Fruit fly (Drosophila melanogaster) whole organism, embryonic: ENCODE results near the gene Mkk4.

ENCODE experiments used
- Adf1 ChIP-seq: fragments of 200-800 bp; sonication (Bioruptor generic); IDR thresholded peaks from 2 replicates; pipeline ENCODE4 v1.3.6; 2022; ENCODE audit warnings: missing biosample characterization, missing genetic modification characterization
- Bdp1 ChIP-seq: fragments of 200-800 bp; sonication (Bioruptor generic); optimal IDR thresholded peaks from 3 replicates; lab custom pipeline; 2016; ENCODE audit warnings: missing biosample characterization, missing genetic modification characterization
- Bgb ChIP-seq: fragments of 200-800 bp; sonication (Bioruptor generic); IDR thresholded peaks from 2 replicates; pipeline ENCODE4 v1.3.6; 2022; ENCODE audit warnings: missing biosample characterization, missing genetic modification characterization; ENCODE audit not compliant: partially characterized antibody
- CG10979 ChIP-seq: fragments of 200-800 bp; sonication (Bioruptor generic); optimal IDR thresholded peaks from 2 replicates; lab custom pipeline; 2018; ENCODE audit warnings: missing biosample characterization, mild to moderate bottlenecking, missing genetic modification characterization, moderate library complexity
- CG11456 ChIP-seq: fragments of 200-800 bp; sonication (Bioruptor generic); IDR thresholded peaks from 3 replicates; pipeline ENCODE4 v1.3.6; 2022; ENCODE audit warnings: missing biosample characterization, missing genetic modification characterization
- CG11696 ChIP-seq: fragments of 200-800 bp; sonication (Bioruptor generic); IDR thresholded peaks from 2 replicates; pipeline ENCODE4 v1.3.6; 2022; ENCODE audit warnings: missing biosample characterization, missing genetic modification characterization
- CG13296 ChIP-seq: fragments of 200-800 bp; sonication (Bioruptor generic); optimal IDR thresholded peaks from 3 replicates; lab custom pipeline; 2018; ENCODE audit warnings: missing biosample characterization, mild to moderate bottlenecking, missing genetic modification characterization
- CG13775 ChIP-seq: fragments of 200-800 bp; sonication (Bioruptor generic); optimal IDR thresholded peaks from 3 replicates; lab custom pipeline; 2017; ENCODE audit warnings: missing biosample characterization, mild to moderate bottlenecking, missing genetic modification characterization
- CG1603 ChIP-seq: fragments of 200-800 bp; sonication (Bioruptor generic); optimal IDR thresholded peaks from 2 replicates; lab custom pipeline; 2019; ENCODE audit warnings: missing biosample characterization, mild to moderate bottlenecking, missing genetic modification characterization, moderate library complexity
- CG16863 ChIP-seq: fragments of 200-800 bp; sonication (Bioruptor generic); optimal IDR thresholded peaks from 3 replicates; lab custom pipeline; 2016; ENCODE audit warnings: missing biosample characterization, missing genetic modification characterization
- CG18011 ChIP-seq: fragments of 200-800 bp; sonication (Bioruptor generic); optimal IDR thresholded peaks from 2 replicates; lab custom pipeline; 2017; ENCODE audit warnings: missing biosample characterization, missing genetic modification characterization, mild to moderate bottlenecking, moderate library complexity, missing genotype
- CG18599 ChIP-seq: fragments of 200-800 bp; sonication (Bioruptor generic); optimal IDR thresholded peaks from 3 replicates; lab custom pipeline; 2017; ENCODE audit warnings: missing biosample characterization, missing genetic modification characterization, mild to moderate bottlenecking, moderate library complexity, missing genetic modification reagents
- CG2199 ChIP-seq: fragments of 200-800 bp; sonication (Bioruptor generic); IDR thresholded peaks from 3 replicates; pipeline ENCODE4 v1.3.6; 2022; ENCODE audit warnings: missing biosample characterization, missing genetic modification characterization
- CG2202 ChIP-seq: fragments of 200-800 bp; sonication (Bioruptor generic); optimal IDR thresholded peaks from 2 replicates; lab custom pipeline; 2018; ENCODE audit warnings: missing biosample characterization, mild to moderate bottlenecking, missing genetic modification characterization
- CG2678 ChIP-seq: fragments of 200-800 bp; sonication (Bioruptor generic); optimal IDR thresholded peaks from 3 replicates; lab custom pipeline; 2019; ENCODE audit warnings: missing biosample characterization, mild to moderate bottlenecking, missing genetic modification characterization, moderate library complexity
- CG31441 ChIP-seq: fragments of 200-800 bp; sonication (Bioruptor generic); IDR thresholded peaks from 2 replicates; pipeline ENCODE4 v1.3.6; 2022; ENCODE audit warnings: missing biosample characterization, missing genetic modification characterization
- CG32767 ChIP-seq: fragments of 200-800 bp; sonication (Bioruptor generic); IDR thresholded peaks from 2 replicates; pipeline ENCODE4 v1.3.6; 2022; ENCODE audit warnings: missing biosample characterization, missing genetic modification characterization
- CG3995 ChIP-seq: fragments of 200-800 bp; sonication (Bioruptor generic); optimal IDR thresholded peaks from 3 replicates; lab custom pipeline; 2016; ENCODE audit warnings: missing biosample characterization, missing genetic modification characterization
- CG43689 ChIP-seq: fragments of 200-800 bp; sonication (Bioruptor generic); IDR thresholded peaks from 2 replicates; pipeline ENCODE4 v1.3.6; 2022; ENCODE audit warnings: missing biosample characterization, missing genetic modification characterization
- CG4404 ChIP-seq: fragments of 200-800 bp; sonication (Bioruptor generic); IDR thresholded peaks from 2 replicates; pipeline ENCODE4 v1.3.6; 2022; ENCODE audit warnings: missing biosample characterization, missing genetic modification characterization
- CG6689 ChIP-seq: fragments of 200-800 bp; sonication (Bioruptor generic); IDR thresholded peaks from 2 replicates; pipeline ENCODE4 v1.3.6; 2022; ENCODE audit warnings: missing biosample characterization, missing genetic modification characterization
- CG7745 ChIP-seq: fragments of 200-800 bp; sonication (Bioruptor generic); optimal IDR thresholded peaks from 2 replicates; lab custom pipeline; 2018; ENCODE audit warnings: missing biosample characterization, mild to moderate bottlenecking, missing genetic modification characterization, moderate library complexity
- CG8281 ChIP-seq: fragments of 200-800 bp; sonication (Bioruptor generic); optimal IDR thresholded peaks from 2 replicates; lab custom pipeline; 2018; ENCODE audit warnings: missing biosample characterization, mild to moderate bottlenecking, missing genetic modification characterization, moderate library complexity
- CG8944 ChIP-seq: fragments of 200-800 bp; sonication (Bioruptor generic); optimal IDR thresholded peaks from 3 replicates; lab custom pipeline; 2016; ENCODE audit warnings: missing biosample characterization, missing genetic modification characterization
- CG9797 ChIP-seq: fragments of 200-800 bp; sonication (Bioruptor generic); optimal IDR thresholded peaks from 3 replicates; lab custom pipeline; 2018; ENCODE audit warnings: missing biosample characterization, mild to moderate bottlenecking, missing genetic modification characterization
- D19B ChIP-seq: fragments of 200-800 bp; sonication (Bioruptor generic); optimal IDR thresholded peaks from 2 replicates; lab custom pipeline; 2017; ENCODE audit warnings: missing biosample characterization, mild to moderate bottlenecking, missing genetic modification characterization
- Hr39 ChIP-seq: fragments of >200 bp; optimal IDR thresholded peaks from 2 replicates; lab custom pipeline; 2017
- Hsf ChIP-seq: fragments of 200-800 bp; sonication (Bioruptor generic); optimal IDR thresholded peaks from 3 replicates; lab custom pipeline; 2016; ENCODE audit warnings: missing biosample characterization, missing genetic modification characterization
- Kr ChIP-seq: fragments of 200-800 bp; sonication (Bioruptor generic); optimal IDR thresholded peaks from 2 replicates; lab custom pipeline; 2017; ENCODE audit warnings: missing biosample characterization, mild to moderate bottlenecking, missing genetic modification characterization
- Lpt ChIP-seq: fragments of >200 bp; optimal IDR thresholded peaks from 2 replicates; lab custom pipeline; 2018; ENCODE audit warnings: missing biosample characterization, missing genetic modification characterization
- Mad ChIP-seq: fragments of 200-800 bp; sonication (Bioruptor generic); optimal IDR thresholded peaks from 2 replicates; lab custom pipeline; 2016; ENCODE audit warnings: missing biosample characterization, missing genetic modification characterization
- Mes4 ChIP-seq: fragments of 200-800 bp; sonication (Bioruptor generic); optimal IDR thresholded peaks from 2 replicates; lab custom pipeline; 2016; ENCODE audit warnings: missing biosample characterization, missing genetic modification characterization
- Mrtf ChIP-seq: fragments of 200-800 bp; sonication (Bioruptor generic); IDR thresholded peaks from 3 replicates; pipeline ENCODE4 v1.3.6; 2022; ENCODE audit warnings: missing biosample characterization, missing genetic modification characterization
- Sry-δ ChIP-seq: fragments of 200-800 bp; sonication (Bioruptor generic); optimal IDR thresholded peaks from 2 replicates; lab custom pipeline; 2016; ENCODE audit warnings: missing biosample characterization, missing genetic modification characterization
- YL-1 ChIP-seq: fragments of 200-800 bp; sonication (Bioruptor generic); optimal IDR thresholded peaks from 3 replicates; lab custom pipeline; 2017; ENCODE audit warnings: missing biosample characterization, mild to moderate bottlenecking, missing genetic modification characterization
- ato ChIP-seq: fragments of 200-800 bp; sonication (Bioruptor generic); IDR thresholded peaks from 2 replicates; pipeline ENCODE4 v1.3.6; 2022; ENCODE audit warnings: missing biosample characterization, missing genetic modification characterization; ENCODE audit not compliant: partially characterized antibody
- az2 ChIP-seq: fragments of 200-800 bp; sonication (Bioruptor generic); optimal IDR thresholded peaks from 3 replicates; lab custom pipeline; 2016; ENCODE audit warnings: missing biosample characterization, missing genetic modification characterization
- cato ChIP-seq: fragments of 200-800 bp; sonication (Bioruptor generic); optimal IDR thresholded peaks from 2 replicates; lab custom pipeline; 2016; ENCODE audit warnings: missing biosample characterization, missing genetic modification characterization, borderline replicate concordance
- esg ChIP-seq: fragments of 200-800 bp; sonication (Bioruptor generic); conservative IDR thresholded peaks from 2 replicates; pipeline ENCODE4 v1.3.6; 2022; ENCODE audit warnings: missing biosample characterization, missing genetic modification characterization
- eve ChIP-seq, 2 experiments: fragments of >200 bp; optimal IDR thresholded peaks; 2 replicates each; lab custom pipeline; 2017; ENCODE audit warnings: missing biosample characterization in 2 of 2, missing genetic modification characterization in 2 of 2
- grau ChIP-seq: fragments of 200-800 bp; optimal IDR thresholded peaks from 3 replicates; lab custom pipeline; 2019; ENCODE audit warnings: missing biosample characterization, mild to moderate bottlenecking, missing genetic modification characterization, moderate library complexity
- lbe ChIP-seq: fragments of 200-800 bp; sonication (Bioruptor generic); optimal IDR thresholded peaks from 2 replicates; lab custom pipeline; 2016; ENCODE audit warnings: missing biosample characterization, mild to moderate bottlenecking, missing genetic modification characterization
- pros ChIP-seq: fragments of 200-800 bp; sonication (Bioruptor generic); optimal IDR thresholded peaks from 3 replicates; lab custom pipeline; 2019; ENCODE audit warnings: missing biosample characterization, mild to moderate bottlenecking, missing genetic modification characterization, moderate library complexity
- scrt ChIP-seq: fragments of 200-800 bp; sonication (Bioruptor generic); optimal IDR thresholded peaks from 2 replicates; lab custom pipeline; 2018; ENCODE audit warnings: missing biosample characterization, mild to moderate bottlenecking, missing genetic modification characterization, moderate library complexity
- slbo ChIP-seq: fragments of 200-800 bp; sonication (Bioruptor generic); IDR thresholded peaks from 2 replicates; pipeline ENCODE4 v1.3.6; 2022; ENCODE audit warnings: missing biosample characterization, missing genetic modification characterization
- slp2 ChIP-seq: fragments of 200-800 bp; sonication (Bioruptor generic); optimal IDR thresholded peaks from 2 replicates; lab custom pipeline; 2016; ENCODE audit warnings: missing biosample characterization, missing genetic modification characterization
- sob ChIP-seq: fragments of 200-800 bp; sonication (Bioruptor generic); IDR thresholded peaks from 2 replicates; pipeline ENCODE4 v1.3.6; 2022; ENCODE audit warnings: missing biosample characterization, missing genetic modification characterization
- stwl ChIP-seq: fragments of 200-800 bp; sonication (Bioruptor generic); optimal IDR thresholded peaks from 3 replicates; lab custom pipeline; 2018; ENCODE audit warnings: missing biosample characterization, mild to moderate bottlenecking, missing genetic modification characterization, moderate library complexity
- tin ChIP-seq: fragments of 200-800 bp; sonication (Bioruptor generic); optimal IDR thresholded peaks from 3 replicates; lab custom pipeline; 2016; ENCODE audit warnings: missing biosample characterization, missing genetic modification characterization
- twi ChIP-seq: fragments of 200-800 bp; optimal IDR thresholded peaks from 2 replicates; lab custom pipeline; 2019; ENCODE audit warnings: missing biosample characterization, mild to moderate bottlenecking, missing genetic modification characterization, moderate library complexity

Mkk4 gene

DNA sequence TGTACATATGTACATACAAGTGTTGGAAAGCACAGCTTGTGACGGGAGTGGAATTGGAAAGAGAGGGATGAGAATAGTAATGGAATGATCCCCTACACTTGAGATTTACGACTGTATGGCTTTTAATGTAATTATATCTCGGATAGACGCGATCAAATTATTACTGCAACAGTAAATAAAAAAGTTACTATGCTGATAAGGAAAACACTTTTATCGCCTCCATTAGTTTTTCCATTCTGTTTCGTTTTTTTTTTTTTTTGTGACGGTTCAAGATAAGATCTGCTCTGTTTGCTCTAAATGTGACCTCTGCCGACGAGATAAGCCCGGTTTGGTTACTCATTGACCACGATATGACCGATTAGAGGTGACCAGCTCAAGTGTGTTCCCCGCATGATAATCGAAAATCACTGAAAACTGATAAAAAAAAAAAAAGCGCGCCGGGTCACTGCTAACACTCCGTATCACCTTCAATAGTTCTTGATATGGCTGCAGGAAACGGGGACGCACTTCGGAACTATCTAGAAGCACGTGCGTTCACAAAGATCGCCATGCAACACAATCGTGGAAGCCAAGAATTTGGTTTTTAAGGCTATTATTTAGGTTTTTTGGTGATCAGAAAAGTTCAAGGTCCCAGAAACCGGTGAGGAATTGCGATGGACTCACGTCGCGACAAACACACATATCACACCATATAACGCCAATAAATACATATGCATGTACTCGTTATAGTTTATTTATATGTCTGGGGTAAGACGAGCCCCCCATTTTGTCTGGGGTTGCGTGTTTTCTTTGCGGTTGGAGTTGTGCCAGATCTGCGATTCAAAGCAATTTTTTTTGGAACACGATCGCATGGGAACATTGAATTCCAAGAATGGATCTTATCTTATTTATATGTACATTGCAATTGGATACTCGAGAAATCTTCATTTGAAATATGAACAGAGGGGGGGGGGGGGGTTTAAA lies 20.2 kb upstream of the Mkk4 start, which contains the start of gene p (continued):
- TF ChIP-seq CG7745: no peak
- peak; percentile 50 for TF ChIP-seq stwl (tag; lab: Kevin White, UChicago)
- no peak for TF ChIP-seq esg (GFP tag; lab: Robert Waterston, UW)
- no peak for TF ChIP-seq CG9797 (GFP tag; lab: Kevin White, UChicago)
- no peak for TF ChIP-seq eve (GFP tag; optimal IDR thresholded peaks at IDR 0.05; lab: Kevin White, UChicago)
- TF ChIP-seq D19B (GFP tag; lab: Kevin White, UChicago): peak; percentile 18
- TF ChIP-seq Mes4 (GFP tag; lab: Kevin White, UChicago): no peak
- peak; percentile 18 for TF ChIP-seq CG1603 (tag; lab: Kevin White, UChicago)
- peak; percentile 44 for TF ChIP-seq Bdp1 (GFP tag; lab: Kevin White, UChicago)
- TF ChIP-seq Lpt (GFP tag; lab: Kevin White, UChicago): no peak
- TF ChIP-seq CG31441 (GFP tag; lab: Robert Waterston, UW): peak; percentile 26; the same call in 1 of the 2 replicates
- TF ChIP-seq CG2199: no peak
- TF ChIP-seq CG8281: no peak
- TF ChIP-seq CG32767 (GFP tag; lab: Robert Waterston, UW): no peak
- 0 out of 3 replicates have a peak, but pooled peaks have one; percentile 61 for TF ChIP-seq CG11456
- no peak for TF ChIP-seq CG8944 (GFP tag; lab: Kevin White, UChicago)
- peak; percentile 45 for TF ChIP-seq CG2678 (tag; lab: Kevin White, UChicago)
- peak; percentile 15 for TF ChIP-seq CG2202 (tag; lab: Kevin White, UChicago)
- TF ChIP-seq Mad: no peak
- no peak for TF ChIP-seq Mrtf (GFP tag; lab: Robert Waterston, UW)
- TF ChIP-seq Bgb (GFP tag; lab: Robert Waterston, UW): no peak
- peak; percentile 43 for TF ChIP-seq tin (GFP tag; lab: Kevin White, UChicago)
- peak; percentile 66 for TF ChIP-seq CG18599 (GFP tag; lab: Kevin White, UChicago)
- no peak for TF ChIP-seq cato (GFP tag; lab: Kevin White, UChicago)
- TF ChIP-seq CG11696 (GFP tag; lab: Robert Waterston, UW): no peak
- TF ChIP-seq Hsf (GFP tag; lab: Kevin White, UChicago): peak; percentile 50
- peak; percentile 56 for TF ChIP-seq slbo (GFP tag; lab: Robert Waterston, UW)
- TF ChIP-seq slp2 (GFP tag; lab: Kevin White, UChicago): peak; percentile 36
- no peak for TF ChIP-seq Adf1
- no peak for TF ChIP-seq CG13296
- peak; percentile 42 for TF ChIP-seq Kr
- peak; percentile 26 for TF ChIP-seq az2 (GFP tag; lab: Kevin White, UChicago)

DNA sequence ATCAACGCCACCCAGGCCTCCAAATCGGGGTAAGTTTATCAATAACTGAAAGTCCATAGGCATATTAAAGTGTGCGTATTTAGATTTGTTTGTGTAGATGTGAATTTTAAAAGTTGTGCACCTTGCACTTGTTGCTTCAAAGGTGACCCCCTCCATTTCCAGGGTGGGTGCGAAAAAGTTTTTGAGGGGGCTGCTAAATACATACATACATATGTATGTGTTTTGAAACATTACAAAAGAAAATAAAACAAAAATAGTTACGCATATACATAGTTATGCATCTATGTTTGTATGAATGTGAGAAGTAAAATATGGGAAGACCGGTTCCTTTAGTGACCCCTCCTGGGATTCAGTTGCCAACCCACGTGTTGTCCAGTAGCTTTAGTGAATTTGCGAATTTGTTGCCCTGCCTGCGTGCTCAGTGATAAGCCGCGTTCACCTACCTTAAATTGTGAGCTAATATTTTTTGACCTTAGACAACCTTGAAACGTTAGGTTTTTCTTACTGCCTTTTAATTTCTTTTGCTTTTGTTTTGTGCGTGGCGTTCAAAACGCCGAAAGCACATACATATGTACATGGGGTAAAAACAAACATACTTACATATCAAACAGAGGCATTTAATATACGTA lies 19.4 kb upstream of the Mkk4 start:
- TF ChIP-seq twi: no peak
- peak; percentile 14 for TF ChIP-seq lbe (GFP tag; lab: Kevin White, UChicago)
- TF ChIP-seq CG18011: no peak
- no peak for TF ChIP-seq sob (GFP tag; lab: Robert Waterston, UW)
- no peak for TF ChIP-seq pros (GFP tag; lab: Kevin White, UChicago)
- peak; percentile 38 for TF ChIP-seq YL-1 (GFP tag; lab: Kevin White, UChicago)
- TF ChIP-seq Sry-δ (GFP tag; lab: Kevin White, UChicago): no peak
- peak; percentile 60 for TF ChIP-seq scrt (GFP tag; lab: Kevin White, UChicago)
- TF ChIP-seq CG10979 (tag; lab: Kevin White, UChicago): no peak
- no peak for TF ChIP-seq grau (tag; lab: Kevin White, UChicago)
- peak; percentile 31; the same call in 1 of the 2 replicates for TF ChIP-seq CG6689 (GFP tag; lab: Robert Waterston, UW)
- no peak for TF ChIP-seq CG16863
- no peak for TF ChIP-seq CG3995
- TF ChIP-seq CG43689: no peak
- no peak for TF ChIP-seq Hr39
- TF ChIP-seq ato (GFP tag; lab: Robert Waterston, UW): no peak
- no peak for TF ChIP-seq CG4404
- no peak for TF ChIP-seq CG13775 (GFP tag; lab: Kevin White, UChicago)
